In the genomic region with DNA sequence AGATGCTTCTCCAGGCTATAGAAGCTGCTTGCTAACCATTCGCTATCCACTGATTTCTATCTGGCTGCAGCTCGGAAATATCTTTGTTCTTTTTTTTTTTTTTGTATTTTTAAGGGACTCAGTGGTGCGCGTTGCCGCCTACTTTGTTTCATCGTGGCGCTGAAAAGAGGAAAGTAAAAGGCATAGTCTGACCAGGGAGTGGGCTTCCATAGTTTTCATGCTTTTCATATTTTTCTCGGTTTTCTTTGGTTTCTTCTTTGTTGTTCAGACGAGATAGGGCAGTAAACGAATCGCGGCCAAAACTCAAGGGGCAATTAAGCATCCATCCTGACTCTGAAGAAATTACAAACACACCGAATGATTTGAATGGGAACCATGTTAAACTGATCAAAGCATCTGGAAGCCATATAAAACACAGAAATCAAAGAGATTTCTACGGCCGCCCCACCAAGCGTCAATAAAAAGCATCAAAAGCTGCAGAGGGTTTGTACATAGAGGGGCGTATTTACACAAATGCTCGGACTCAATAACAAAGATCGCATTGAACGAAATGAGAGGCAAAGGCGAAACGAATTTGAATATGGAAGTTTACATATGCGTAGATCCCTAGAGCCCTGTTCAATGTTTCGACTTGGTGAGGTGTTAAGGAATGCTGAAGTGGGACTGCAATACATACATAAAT, we compare ENCODE assay signal across 2 fruit fly cellular contexts.
A peak's percentile ranks its signal among the peaks of the same experiment; 100 is the strongest.
TF ChIP-seq lines count a peak whose summit lies in the region.

No protein-coding gene starts in this region.

- TF ChIP-seq CTCF in whole organism, embryonic (GFP tag; optimal IDR thresholded peaks at IDR 0.05; lab: Kevin White, UChicago) = no peak

TF ChIP-seq in whole organism, embryonic, 481 proteins besides CTCF, POLR2A, EP300 and RAD21 (continues in another document):
- no peak for TF ChIP-seq slbo (GFP tag; IDR thresholded peaks at IDR 0.05; lab: Robert Waterston, UW)
- TF ChIP-seq ems (GFP tag; optimal IDR thresholded peaks at IDR 0.05; lab: Kevin White, UChicago) = no peak
- no peak for TF ChIP-seq CG30403 (GFP tag; optimal IDR thresholded peaks at IDR 0.05; lab: Kevin White, UChicago)
- TF ChIP-seq bsh (GFP tag; optimal IDR thresholded peaks at IDR 0.05; lab: Kevin White, UChicago) = peak in 1 of 2 experiments; percentile 27
- no peak for TF ChIP-seq slou (GFP tag; optimal IDR thresholded peaks at IDR 0.05; lab: Kevin White, UChicago)
- TF ChIP-seq CG9609 (GFP tag; optimal IDR thresholded peaks at IDR 0.05; lab: Kevin White, UChicago) = no peak
- no peak for TF ChIP-seq CG11456 (GFP tag; IDR thresholded peaks at IDR 0.05; lab: Robert Waterston, UW)
- TF ChIP-seq Ssrp (tag; optimal IDR thresholded peaks at IDR 0.05; lab: Kevin White, UChicago) = no peak
- TF ChIP-seq Meics (GFP tag; optimal IDR thresholded peaks at IDR 0.05; lab: Kevin White, UChicago) = peak; percentile 13
- TF ChIP-seq CG12071 (GFP tag; optimal IDR thresholded peaks at IDR 0.05; lab: Kevin White, UChicago) = peak; percentile 23
- no peak for TF ChIP-seq CG10462 (GFP tag; optimal IDR thresholded peaks at IDR 0.05; lab: Kevin White, UChicago)
- no peak for TF ChIP-seq fd102C (GFP tag; optimal IDR thresholded peaks at IDR 0.05; lab: Kevin White, UChicago)
- TF ChIP-seq CG10366 (GFP tag; IDR thresholded peaks at IDR 0.05; lab: Robert Waterston, UW) = no peak
- no peak for TF ChIP-seq tgo (GFP tag; IDR thresholded peaks at IDR 0.05; lab: Robert Waterston, UW)
- TF ChIP-seq caup (GFP tag; optimal IDR thresholded peaks at IDR 0.05; lab: Kevin White, UChicago; ENCODE audit: severe bottlenecking) = no peak
- TF ChIP-seq CG17568 (GFP tag; optimal IDR thresholded peaks at IDR 0.05; lab: Kevin White, UChicago) = no peak
- no peak for TF ChIP-seq CG13775 (GFP tag; optimal IDR thresholded peaks at IDR 0.05; lab: Kevin White, UChicago)
- TF ChIP-seq exex (tag; optimal IDR thresholded peaks at IDR 0.05; lab: Kevin White, UChicago) = no peak
- no peak for TF ChIP-seq nmo (GFP tag; optimal IDR thresholded peaks at IDR 0.05; lab: Kevin White, UChicago)
- no peak for TF ChIP-seq CG8359 (GFP tag; optimal IDR thresholded peaks at IDR 0.05; lab: Kevin White, UChicago; ENCODE audit: borderline replicate concordance)
- no peak for TF ChIP-seq Scr (GFP tag; IDR thresholded peaks at IDR 0.05; lab: Robert Waterston, UW; ENCODE audit: partially characterized antibody)
- TF ChIP-seq seq (GFP tag; IDR thresholded peaks at IDR 0.05; lab: Robert Waterston, UW) = no peak
- TF ChIP-seq kni (GFP tag; optimal IDR thresholded peaks at IDR 0.05; lab: Kevin White, UChicago) = no peak
- no peak for TF ChIP-seq MESR4 (GFP tag; optimal IDR thresholded peaks at IDR 0.05; lab: Kevin White, UChicago)
- no peak for TF ChIP-seq maf-S (GFP tag; optimal IDR thresholded peaks at IDR 0.05; lab: Kevin White, UChicago)
- no peak for TF ChIP-seq CG11696 (GFP tag; IDR thresholded peaks at IDR 0.05; lab: Robert Waterston, UW)
- TF ChIP-seq Spps (tag; optimal IDR thresholded peaks at IDR 0.05; lab: Kevin White, UChicago) = no peak
- no peak for TF ChIP-seq tin (GFP tag; optimal IDR thresholded peaks at IDR 0.05; lab: Kevin White, UChicago)
- peak; percentile 1 for TF ChIP-seq dmrt99B (tag; optimal IDR thresholded peaks at IDR 0.05; lab: Kevin White, UChicago)
- TF ChIP-seq ato (GFP tag; IDR thresholded peaks at IDR 0.05; lab: Robert Waterston, UW; ENCODE audit: partially characterized antibody) = no peak
- TF ChIP-seq dm (GFP tag; optimal IDR thresholded peaks at IDR 0.05; lab: Kevin White, UChicago) = no peak
- TF ChIP-seq CG17359 (tag; optimal IDR thresholded peaks at IDR 0.05; lab: Kevin White, UChicago) = peak; percentile 40
- no peak for TF ChIP-seq sug (tag; optimal IDR thresholded peaks at IDR 0.05; lab: Kevin White, UChicago)
- TF ChIP-seq emc (GFP tag; optimal IDR thresholded peaks at IDR 0.05; lab: Kevin White, UChicago) = no peak
- TF ChIP-seq CG14965 (GFP tag; optimal IDR thresholded peaks at IDR 0.05; lab: Kevin White, UChicago; ENCODE audit: borderline replicate concordance) = no peak
- peak; percentile 81 for TF ChIP-seq Med (GFP tag; lab: Kevin White, UChicago)
- no peak for TF ChIP-seq NC2α (GFP tag; optimal IDR thresholded peaks at IDR 0.05; lab: Kevin White, UChicago)
- TF ChIP-seq jigr1 (GFP tag; IDR thresholded peaks at IDR 0.05; lab: Robert Waterston, UW) = no peak
- no peak for TF ChIP-seq Dip3 (GFP tag; optimal IDR thresholded peaks at IDR 0.05; lab: Kevin White, UChicago)
- no peak for TF ChIP-seq CG10209 (GFP tag; optimal IDR thresholded peaks at IDR 0.05; lab: Kevin White, UChicago)
- TF ChIP-seq tna (GFP tag; IDR thresholded peaks at IDR 0.05; lab: Robert Waterston, UW; ENCODE audit: partially characterized antibody) = no peak
- no peak for TF ChIP-seq CG18764 (GFP tag; optimal IDR thresholded peaks at IDR 0.05; lab: Kevin White, UChicago)

TF ChIP-seq in whole organism, prepupa, 60 proteins besides CTCF, POLR2A, EP300 and RAD21:
- TF ChIP-seq Ets96B (tag; optimal IDR thresholded peaks at IDR 0.05; lab: Kevin White, UChicago) (no peak), fkh (GFP tag; optimal IDR thresholded peaks at IDR 0.05; lab: Kevin White, UChicago) (peak; percentile 52)
